Worm (Caenorhabditis elegans) whole organism, mixed stage, embryonic: Measurements from ENCODE around the gene F02H6.3.

Experiments
- M03D4.4 ChIP-seq: sonication (generic microtip); optimal IDR thresholded peaks from 2 replicates; lab custom pipeline; 2017; ENCODE audit warnings: mild to moderate bottlenecking, missing genetic modification characterization, missing compliant biosample characterization
- blmp-1 ChIP-seq: fragments of 150-350 bp; optimal IDR thresholded peaks from 2 replicates; lab custom pipeline; 2014; ENCODE audit warnings: missing biosample characterization, missing genetic modification characterization
- ces-1 ChIP-seq: fragments of 150-350 bp; optimal IDR thresholded peaks from 2 replicates; lab custom pipeline; 2014; ENCODE audit warnings: missing biosample characterization, missing genetic modification reagents, missing genetic modification characterization
- drap-1 ChIP-seq: fragments of 200-800 bp; sonication (Bioruptor generic); optimal IDR thresholded peaks from 3 replicates; lab custom pipeline; 2018; ENCODE audit warnings: mild to moderate bottlenecking, missing genetic modification characterization, missing compliant biosample characterization
- elt-3 ChIP-seq: fragments of 150-350 bp; optimal IDR thresholded peaks from 2 replicates; lab custom pipeline; 2014; ENCODE audit warnings: missing biosample characterization, missing genetic modification characterization
- flh-1 ChIP-seq: fragments of 200-800 bp; sonication (Bioruptor generic); optimal IDR thresholded peaks from 2 replicates; lab custom pipeline; 2018; ENCODE audit warnings: mild to moderate bottlenecking, missing genetic modification characterization, moderate library complexity, missing compliant biosample characterization
- ham-2 ChIP-seq: fragments of 200-800 bp; sonication (Bioruptor generic); optimal IDR thresholded peaks from 2 replicates; lab custom pipeline; 2018; ENCODE audit warnings: mild to moderate bottlenecking, missing genetic modification characterization, missing compliant biosample characterization
- hlh-1 ChIP-seq: fragments of 150-350 bp; optimal IDR thresholded peaks from 2 replicates; lab custom pipeline; 2014; ENCODE audit warnings: missing biosample characterization, missing genetic modification reagents, missing genetic modification characterization
- lin-32 ChIP-seq: fragments of 200-800 bp; sonication (Bioruptor generic); optimal IDR thresholded peaks from 2 replicates; lab custom pipeline; 2018; ENCODE audit warnings: mild to moderate bottlenecking, missing genetic modification characterization, missing compliant biosample characterization
- lsy-2 ChIP-seq: fragments of 150-350 bp; optimal IDR thresholded peaks from 2 replicates; lab custom pipeline; 2014; ENCODE audit warnings: missing biosample characterization, missing genetic modification characterization
- mep-1 ChIP-seq: fragments of 150-350 bp; optimal IDR thresholded peaks from 2 replicates; lab custom pipeline; 2017; ENCODE audit warnings: missing biosample characterization, missing genetic modification reagents, missing genetic modification characterization, inconsistent platforms
- nhr-28 ChIP-seq: fragments of 150-350 bp; optimal IDR thresholded peaks from 2 replicates; lab custom pipeline; 2014; ENCODE audit warnings: missing biosample characterization, missing genetic modification characterization
- sem-2 ChIP-seq: fragments of 200-800 bp; sonication (Bioruptor generic); optimal IDR thresholded peaks from 2 replicates; lab custom pipeline; 2018; ENCODE audit warnings: mild to moderate bottlenecking, missing genetic modification characterization, missing compliant biosample characterization

Gene F02H6.3

ce11 chrIV:14249447-14249846, 46.2 kb downstream of the F02H6.3 start:
- TF ChIP-seq nhr-28 = no peak
- TF ChIP-seq hlh-1 = no peak
- TF ChIP-seq ham-2 (GFP tag; lab: Kevin White, UChicago) = no peak
- TF ChIP-seq elt-3 (tag; lab: Kevin White, UChicago) = no peak
- TF ChIP-seq drap-1 (GFP tag; lab: Kevin White, UChicago) = no peak
- TF ChIP-seq flh-1 = no peak
- TF ChIP-seq lin-32 (GFP tag; lab: Kevin White, UChicago) = no peak
- no peak for TF ChIP-seq lsy-2 (tag; lab: Kevin White, UChicago)
- TF ChIP-seq M03D4.4 (tag; lab: Kevin White, UChicago) = no peak
- no peak for TF ChIP-seq sem-2 (GFP tag; lab: Kevin White, UChicago)
- no peak for TF ChIP-seq blmp-1 (tag; lab: Kevin White, UChicago)
- no peak for TF ChIP-seq mep-1 (tag; lab: Kevin White, UChicago)

- TF ChIP-seq ces-1 (GFP tag; lab: Kevin White, UChicago) = peak; percentile 46
- TF ChIP-seq flh-1 = no peak
Observed at ce11 chrIV:14250113-14250512, 46.9 kb downstream of the F02H6.3 start, which contains the start of gene srab-24. srab-24 (minus strand) TSS chrIV:14250213.
